Worm (Caenorhabditis elegans) whole organism, L4/young adult: Measurements from ENCODE around the gene str-139.

Source experiments
- W03F9.2 ChIP-seq: fragments of 150-350 bp; optimal IDR thresholded peaks from 2 replicates; lab custom pipeline; 2014; ENCODE audit warnings: missing biosample characterization, missing genetic modification characterization
- dao-5 ChIP-seq: sonication (generic microtip); optimal IDR thresholded peaks from 2 replicates; lab custom pipeline; 2016; ENCODE audit warnings: missing genotype, missing genetic modification characterization, moderate library complexity, missing compliant biosample characterization
- him-1 ChIP-seq: sonication (generic microtip); optimal IDR thresholded peaks from 2 replicates; lab custom pipeline; 2016; ENCODE audit warnings: missing genotype, missing genetic modification reagents, missing genetic modification characterization, missing compliant biosample characterization

The str-139 gene

DNA sequence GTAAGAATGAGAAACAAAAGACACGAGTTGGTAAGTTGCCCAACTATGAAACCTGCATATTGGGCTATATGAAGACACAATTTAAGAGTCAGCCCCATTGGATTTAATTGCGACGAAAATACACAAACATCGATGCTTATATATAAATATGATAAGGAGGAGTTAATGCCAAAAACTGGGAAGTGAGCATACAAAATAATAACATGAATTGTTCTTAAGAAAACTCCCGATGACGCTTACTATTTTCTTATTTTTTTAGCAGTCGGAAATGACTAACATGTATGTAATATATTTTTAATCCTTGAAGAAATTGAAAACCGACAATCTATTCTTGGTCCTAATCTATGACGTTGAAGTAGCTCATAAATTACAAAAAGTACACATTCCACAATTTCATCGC, 10.1 kb upstream of the str-139 start, which contains the start of gene str-144:
Gene str-144, minus strand, starts transcription at position 101 of the 400 bp plus-strand sequence.
- TF ChIP-seq him-1 (tag; lab: Kevin White, UChicago) (no peak), W03F9.2 (tag; lab: Kevin White, UChicago) (no peak), dao-5 (no peak)

- TF ChIP-seq dao-5 (no peak), W03F9.2 (tag; lab: Kevin White, UChicago) (no peak), him-1 (tag; lab: Kevin White, UChicago) (no peak)
Measured at ce11 chrV:8069637-8070036, 7.7 kb upstream of the str-139 start, which contains the start of gene str-143. TSS of gene str-143 (minus strand) at chrV:8069737.

DNA sequence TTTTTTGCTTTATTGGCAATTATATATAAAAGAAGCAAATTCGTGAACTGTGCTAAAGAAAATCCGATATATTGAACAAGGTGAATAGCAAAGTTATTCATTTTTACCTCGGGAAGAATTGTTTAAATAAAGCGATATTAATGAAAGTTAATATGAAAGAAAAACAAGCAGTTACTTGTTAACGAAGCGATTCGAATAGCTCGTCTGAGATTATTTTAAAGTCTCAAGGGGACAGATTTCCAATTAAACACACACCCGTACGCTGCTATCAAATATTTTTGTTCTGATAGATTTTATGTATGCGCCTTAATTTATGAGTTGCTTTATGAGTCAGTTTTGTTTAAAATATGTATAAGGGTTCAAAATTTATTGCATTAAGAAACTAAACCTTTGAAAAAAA, 5.8 kb upstream of the str-139 start, which contains the start of gene str-140:
Gene str-140, minus strand, starts transcription at position 101 of the 400 bp plus-strand sequence.
- TF ChIP-seq him-1 (tag; lab: Kevin White, UChicago) = no peak
- no peak for TF ChIP-seq W03F9.2 (tag; lab: Kevin White, UChicago)
- TF ChIP-seq dao-5 = no peak

DNA sequence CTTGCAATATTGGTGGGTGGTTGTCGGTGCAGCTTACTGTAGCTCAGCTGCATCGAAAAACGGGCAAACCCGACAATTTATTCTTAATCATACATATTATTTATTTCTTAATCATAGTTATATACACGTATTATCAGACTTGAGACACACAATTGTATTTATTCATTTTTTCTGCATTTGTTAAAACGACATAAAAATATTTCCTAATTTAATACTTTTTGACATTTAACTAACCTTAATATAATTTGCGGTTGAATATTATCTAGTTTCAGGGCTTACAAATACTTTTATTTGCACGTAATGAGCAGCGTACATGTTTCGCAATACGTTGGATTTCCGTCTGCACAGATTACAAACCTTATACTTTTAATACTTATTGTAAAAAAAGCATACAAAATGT, 3.6 kb downstream of the str-139 start, which contains the start of gene str-138:
Gene str-138, plus strand, starts transcription at position 301 of the 400 bp plus-strand sequence.
- no peak for TF ChIP-seq him-1 (tag; lab: Kevin White, UChicago)
- no peak for TF ChIP-seq dao-5
- TF ChIP-seq W03F9.2 (tag; lab: Kevin White, UChicago) = no peak

ce11 chrV:8055170-8055569, 6.8 kb downstream of the str-139 start:
- TF ChIP-seq dao-5 (no peak), him-1 (tag; lab: Kevin White, UChicago) (no peak), W03F9.2 (tag; lab: Kevin White, UChicago) (no peak)

DNA sequence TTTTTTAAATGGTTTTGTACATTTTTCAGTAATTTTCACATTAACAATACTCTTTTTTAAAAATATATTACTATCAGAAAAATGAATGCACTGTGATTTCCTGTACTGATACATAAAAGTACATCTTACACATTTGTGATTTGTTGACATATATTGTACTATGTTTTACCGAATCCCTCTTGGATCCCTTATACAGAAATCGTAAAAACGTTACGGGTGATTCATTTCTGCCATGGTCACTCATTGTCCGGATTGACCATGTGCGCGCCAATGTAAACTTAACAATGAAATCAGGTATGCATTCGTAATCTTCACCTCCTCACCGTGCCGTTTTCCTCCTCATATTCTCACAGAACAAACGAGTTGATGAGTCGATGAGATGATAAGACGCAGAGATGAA, 7.8 kb downstream of the str-139 start, which contains the start of gene ZC513.2:
Gene ZC513.2, plus strand, starts transcription at position 301 of the 400 bp plus-strand sequence.
- TF ChIP-seq dao-5 (no peak), him-1 (tag; lab: Kevin White, UChicago) (no peak), W03F9.2 (tag; lab: Kevin White, UChicago) (no peak)

ce11 chrV:8051851-8052250, 10.1 kb downstream of the str-139 start, which contains the start of gene sth-1:
TSS of gene sth-1 (plus strand) at chrV:8052151.
- no peak for TF ChIP-seq W03F9.2 (tag; lab: Kevin White, UChicago)
- TF ChIP-seq dao-5 = no peak
- no peak for TF ChIP-seq him-1 (tag; lab: Kevin White, UChicago)

- TF ChIP-seq him-1 (tag; lab: Kevin White, UChicago) (no peak), W03F9.2 (tag; lab: Kevin White, UChicago) (no peak), dao-5 (no peak)
Measured at ce11 chrV:8050811-8051210, 11.2 kb downstream of the str-139 start, which contains the start of gene col-43. TSS of gene col-43 (minus strand) at chrV:8050911.

DNA sequence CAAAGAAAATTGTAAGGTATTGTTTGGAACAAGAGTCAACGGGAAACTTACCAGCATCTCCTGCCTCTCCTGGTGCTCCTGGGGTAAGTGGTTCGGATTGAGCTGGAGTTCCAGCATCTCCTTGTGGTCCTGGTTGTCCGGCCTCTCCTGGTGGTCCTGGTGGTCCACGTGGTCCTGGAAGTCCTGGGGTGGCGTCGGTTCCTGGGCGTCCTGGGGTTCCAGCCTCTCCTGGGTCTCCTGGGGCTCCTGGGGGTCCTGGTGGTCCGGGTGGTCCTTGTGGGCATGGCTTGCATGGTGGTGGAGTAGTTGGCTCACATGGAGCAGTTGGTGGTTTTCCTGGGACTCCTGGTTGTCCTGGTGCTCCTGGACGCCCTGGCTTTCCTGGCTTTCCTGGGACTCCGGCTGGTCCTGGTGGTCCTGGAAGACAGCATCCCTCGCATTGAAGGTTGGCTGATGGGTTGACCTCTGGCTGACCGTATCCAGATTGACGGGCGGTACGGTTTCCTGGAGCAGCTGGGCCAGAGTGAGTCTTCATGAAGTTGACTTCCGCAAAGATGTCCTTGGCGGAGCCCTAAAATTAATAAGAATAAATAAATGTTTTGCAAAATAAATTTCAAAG, 11.8 kb downstream of the str-139 start:
- TF ChIP-seq him-1 (tag; lab: Kevin White, UChicago) (no peak), dao-5 (no peak), W03F9.2 (tag; lab: Kevin White, UChicago) (no peak)

DNA sequence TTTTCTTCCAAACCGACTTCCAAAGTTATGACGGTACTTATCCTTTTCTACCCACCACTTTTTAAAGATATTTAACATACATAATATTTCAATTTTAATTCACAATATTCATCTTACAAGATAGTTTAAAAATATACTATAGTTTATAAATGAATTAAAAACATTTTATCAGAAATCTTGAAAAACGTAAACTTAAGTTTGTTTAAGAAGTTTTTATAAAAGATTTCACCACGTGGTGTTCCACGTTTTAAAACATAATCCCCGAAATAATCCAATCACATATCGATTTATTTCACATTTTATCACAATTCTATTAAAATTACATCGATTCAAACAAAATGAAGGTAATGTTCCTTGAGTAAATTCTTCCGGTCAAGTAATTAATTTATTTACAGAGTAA, 15.3 kb downstream of the str-139 start, which contains the start of gene ZC513.3:
Gene ZC513.3, plus strand, starts transcription at position 301 of the 400 bp plus-strand sequence.
- TF ChIP-seq dao-5 (no peak), him-1 (tag; lab: Kevin White, UChicago) (no peak), W03F9.2 (tag; lab: Kevin White, UChicago) (no peak)

ce11 chrV:8044957-8045356, 17.0 kb downstream of the str-139 start:
- TF ChIP-seq him-1 (tag; lab: Kevin White, UChicago) (no peak), W03F9.2 (tag; lab: Kevin White, UChicago) (no peak), dao-5 (no peak)

DNA sequence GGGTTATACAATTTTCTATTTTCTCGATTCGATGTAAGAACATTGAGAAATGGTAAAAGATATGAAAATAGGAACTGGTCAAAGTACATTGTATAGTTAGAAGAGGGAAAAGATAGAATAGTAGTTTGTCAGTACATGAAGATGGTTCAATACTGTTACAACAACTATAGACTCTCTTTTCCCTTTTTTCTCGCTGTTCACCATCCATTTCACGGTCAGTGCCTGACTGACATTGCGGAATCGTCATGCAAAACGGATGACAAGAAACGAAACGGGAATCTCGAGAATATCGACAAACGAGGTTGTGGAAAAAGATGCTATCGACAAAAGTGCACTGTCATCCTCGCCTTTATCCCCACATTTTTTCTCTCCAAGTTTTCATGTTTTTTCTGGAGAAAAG, 18.3 kb downstream of the str-139 start:
- TF ChIP-seq dao-5 = no peak
- no peak for TF ChIP-seq W03F9.2 (tag; lab: Kevin White, UChicago)
- TF ChIP-seq him-1 (tag; lab: Kevin White, UChicago) = no peak

ce11 chrV:8041336-8041868, 20.6 kb downstream of the str-139 start:
- no peak for TF ChIP-seq him-1 (tag; lab: Kevin White, UChicago)
- no peak for TF ChIP-seq W03F9.2 (tag; lab: Kevin White, UChicago)
- no peak for TF ChIP-seq dao-5
